Fruit fly (Drosophila melanogaster): ENCODE data around the gene CG32459.
A peak's percentile ranks its signal among the peaks of the same experiment; 100 is the strongest.

Gene CG32459

DNA sequence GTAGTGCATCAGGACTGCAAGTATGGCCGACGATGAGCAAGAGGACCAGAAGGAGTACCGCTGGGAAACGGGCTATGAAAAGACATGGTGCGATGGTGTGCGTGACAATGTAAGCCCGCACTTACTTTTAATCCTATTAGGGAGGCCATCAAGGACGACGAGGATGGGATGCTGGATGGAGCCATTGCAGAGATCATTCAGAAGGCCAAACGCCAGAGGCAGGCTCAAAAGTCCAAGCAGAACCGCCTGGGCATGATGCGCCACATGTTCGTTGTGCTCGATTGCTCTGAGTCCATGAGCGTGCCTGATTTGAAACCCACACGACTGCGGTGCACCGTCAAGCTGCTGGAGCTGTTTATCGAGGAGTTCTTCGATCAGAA is 23.5 kb upstream of the CG32459 start:
- no peak for TF ChIP-seq pan (optimal IDR thresholded peaks at IDR 0.05)
- TF ChIP-seq EcR (GFP tag; optimal IDR thresholded peaks at IDR 0.05), result no peak
- no peak for TF ChIP-seq CG8478 (optimal IDR thresholded peaks at IDR 0.05)
- TF ChIP-seq psq (optimal IDR thresholded peaks at IDR 0.05), result no peak
- no peak for TF ChIP-seq usp (GFP tag; optimal IDR thresholded peaks at IDR 0.05)
- TF ChIP-seq Dll (optimal IDR thresholded peaks at IDR 0.05), result no peak

DNA sequence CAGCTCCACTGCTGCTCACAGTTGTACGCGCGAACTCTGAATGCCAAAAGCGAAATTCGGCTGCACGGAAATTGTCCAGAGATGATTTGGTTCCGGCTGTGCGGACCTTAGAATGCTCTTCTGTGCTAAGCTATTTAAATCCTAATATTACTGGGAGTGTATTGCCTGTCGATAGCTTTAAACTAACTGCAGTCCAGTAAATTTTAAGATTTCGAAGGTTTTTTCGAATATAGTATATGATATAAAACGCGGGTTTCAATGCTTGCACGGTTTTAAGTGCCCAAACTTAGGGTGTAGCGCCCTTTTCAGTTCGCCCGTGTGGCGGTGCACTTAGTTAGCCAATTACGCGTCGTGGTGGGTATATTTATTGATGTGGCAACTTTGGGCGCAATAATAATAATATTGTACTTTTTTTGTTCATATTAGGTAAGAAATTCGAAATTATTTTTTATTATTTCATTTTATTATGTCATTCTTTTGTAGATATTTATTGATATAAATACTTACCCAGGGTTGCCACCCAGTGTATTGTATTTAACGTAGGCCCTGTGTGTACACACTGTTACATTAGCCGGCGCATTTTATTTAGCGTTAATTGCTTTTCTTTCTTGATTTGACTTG is 23.0 kb upstream of the CG32459 start, which contains the start of the genes Chro and Ssl1:
TSS of gene Chro (minus strand) at position 262 of the 621 bp plus-strand sequence.
TSS of gene Ssl1 (plus strand) at position 367 of the 621 bp plus-strand sequence.
- TF ChIP-seq EcR (GFP tag; optimal IDR thresholded peaks at IDR 0.05) (peak in 1 of 2 experiments; percentile 69), pan (optimal IDR thresholded peaks at IDR 0.05) (no peak)

DNA sequence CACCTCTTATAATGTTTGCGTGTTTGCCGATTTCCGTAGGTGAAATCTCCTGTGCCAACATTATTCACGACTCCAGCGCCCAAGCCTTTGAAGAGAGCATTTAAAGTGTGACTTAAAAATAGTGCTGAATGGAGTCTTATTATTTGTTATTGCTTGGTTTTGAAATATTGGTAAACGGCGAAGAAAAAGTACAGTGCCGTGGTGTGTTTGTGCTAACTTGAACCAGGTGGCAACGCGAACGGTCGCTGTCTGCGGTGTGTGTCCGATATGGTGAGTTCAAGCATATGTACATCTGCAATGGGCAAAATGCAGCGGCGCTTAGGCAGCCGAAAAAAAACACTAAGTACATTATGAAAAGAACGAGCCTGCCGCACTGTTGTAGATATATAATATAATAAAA is 22.1 kb upstream of the CG32459 start:
- TF ChIP-seq psq (optimal IDR thresholded peaks at IDR 0.05), result no peak
- no peak for TF ChIP-seq Dll (optimal IDR thresholded peaks at IDR 0.05)
- no peak for TF ChIP-seq EcR (GFP tag; optimal IDR thresholded peaks at IDR 0.05)
- no peak for TF ChIP-seq pan (optimal IDR thresholded peaks at IDR 0.05)

DNA sequence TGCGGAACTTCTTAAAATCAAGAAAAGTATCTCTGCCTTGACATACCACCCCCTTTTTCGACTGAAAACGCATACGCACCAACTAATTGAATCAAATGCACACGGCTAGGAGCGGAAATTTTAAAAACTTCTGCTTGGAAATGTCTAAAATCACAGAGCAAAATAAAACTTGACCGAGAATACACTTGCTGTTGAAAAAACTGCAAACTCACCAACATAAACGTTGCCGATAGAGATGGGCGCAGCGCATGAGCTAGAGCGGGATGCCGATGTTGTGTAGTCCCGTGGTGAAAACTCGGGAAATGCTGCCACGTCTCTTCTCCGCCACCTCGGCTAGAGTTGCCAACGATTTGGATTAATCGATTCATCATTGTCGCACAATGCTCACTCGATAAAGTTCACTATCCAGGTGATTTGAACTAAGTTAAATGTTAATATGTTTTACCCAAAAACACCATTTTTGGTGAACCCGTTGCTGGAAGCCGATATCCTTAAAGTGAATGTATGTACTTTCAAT is 16.0 kb upstream of the CG32459 start, which contains the start of the genes CG11109 and Arf1:
TSS of gene CG11109 (plus strand) at position 356 of the 517 bp plus-strand sequence.
TSS of gene Arf1 (minus strand) at position 387 of the 517 bp plus-strand sequence.
- TF ChIP-seq EcR (GFP tag; optimal IDR thresholded peaks at IDR 0.05) (no peak), psq (optimal IDR thresholded peaks at IDR 0.05) (no peak), pan (optimal IDR thresholded peaks at IDR 0.05) (no peak), CG8478 (optimal IDR thresholded peaks at IDR 0.05) (no peak), Dll (optimal IDR thresholded peaks at IDR 0.05) (no peak), usp (GFP tag; optimal IDR thresholded peaks at IDR 0.05) (no peak)

DNA sequence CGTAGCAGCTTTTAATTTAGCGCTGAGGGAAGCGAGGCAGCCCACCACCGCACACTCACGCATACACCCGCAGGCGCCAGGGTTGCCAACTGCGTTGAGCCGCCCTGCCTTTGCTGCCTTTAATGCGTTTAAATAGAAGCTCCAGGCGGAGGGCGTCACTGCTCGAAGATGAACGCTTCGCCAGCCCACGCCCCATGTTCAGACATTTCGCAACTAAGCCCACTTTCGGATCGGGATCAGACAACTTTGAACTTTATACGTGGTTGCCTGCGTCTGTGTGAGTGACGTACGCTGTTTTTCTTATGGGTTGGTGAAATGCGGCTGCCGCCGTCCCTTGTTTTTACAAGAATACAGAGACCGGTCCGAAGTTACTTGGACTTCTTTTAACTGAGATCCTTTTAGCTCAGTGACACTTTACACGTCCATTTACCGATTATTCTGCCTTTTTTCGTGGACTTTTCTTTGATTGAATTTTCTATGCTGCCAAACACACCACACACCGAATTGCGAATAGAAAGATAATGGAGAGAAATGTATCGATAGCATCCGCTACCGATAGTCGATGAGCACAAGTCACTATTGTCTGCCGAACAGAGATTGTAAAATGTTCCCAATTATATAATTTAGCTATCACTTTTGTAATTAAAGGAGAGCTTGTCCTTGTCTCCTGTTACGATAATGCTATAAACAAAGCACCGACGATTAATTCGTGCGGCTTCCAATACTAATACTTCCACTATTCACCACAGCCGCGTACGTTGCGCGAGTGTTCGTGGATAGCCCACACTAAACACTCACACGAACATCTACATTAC is 15.4 kb upstream of the CG32459 start:
- no peak for TF ChIP-seq usp (GFP tag; optimal IDR thresholded peaks at IDR 0.05)
- TF ChIP-seq pan (optimal IDR thresholded peaks at IDR 0.05), result peak; percentile 54

DNA sequence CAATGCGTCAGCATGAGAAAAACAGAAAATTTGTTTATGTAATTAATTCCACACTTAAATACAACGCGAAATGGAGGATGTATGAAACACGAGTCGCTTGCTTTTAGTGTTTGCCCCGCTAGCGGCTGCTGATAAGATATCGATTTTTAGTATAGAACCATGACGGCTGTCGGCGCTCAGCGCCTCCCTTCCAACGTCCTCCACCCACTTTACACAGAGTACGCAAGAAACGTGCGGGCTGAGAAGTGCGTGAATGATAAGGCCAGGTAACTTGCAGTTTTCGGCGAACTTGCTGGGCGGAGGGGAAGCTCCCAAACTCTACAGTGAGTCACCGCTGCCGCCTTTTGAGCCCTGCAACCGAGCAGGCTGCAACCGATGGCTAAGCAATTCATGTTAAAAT is 14.5 kb upstream of the CG32459 start:
- TF ChIP-seq EcR (GFP tag; optimal IDR thresholded peaks at IDR 0.05) (no peak), Dll (optimal IDR thresholded peaks at IDR 0.05) (no peak), psq (optimal IDR thresholded peaks at IDR 0.05) (no peak), pan (optimal IDR thresholded peaks at IDR 0.05) (no peak)

DNA sequence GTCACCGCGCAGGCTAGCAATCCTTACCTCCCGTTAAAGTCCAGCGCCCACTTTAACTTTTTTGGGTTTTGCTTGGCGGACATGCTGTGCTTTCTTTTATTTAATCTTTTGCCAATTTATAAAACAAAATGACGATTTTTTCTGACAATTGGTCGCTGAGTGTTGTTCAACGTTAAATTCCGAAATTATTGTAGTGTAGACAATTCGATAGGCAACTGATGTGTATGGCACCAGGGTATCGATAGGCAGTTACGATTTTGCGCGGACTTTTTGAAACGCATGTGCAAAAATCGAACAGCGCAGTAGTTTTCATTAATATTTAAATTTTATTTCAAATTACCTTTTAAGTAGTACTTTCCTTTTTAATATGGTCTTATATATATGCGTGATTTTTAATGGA is 12.2 kb upstream of the CG32459 start, which contains the start of gene EMC4:
TSS of gene EMC4 (minus strand) at position 174 of the 400 bp plus-strand sequence.
- TF ChIP-seq Dll (optimal IDR thresholded peaks at IDR 0.05) (no peak), psq (optimal IDR thresholded peaks at IDR 0.05) (no peak), CG8478 (optimal IDR thresholded peaks at IDR 0.05) (no peak), usp (GFP tag; optimal IDR thresholded peaks at IDR 0.05) (no peak)

DNA sequence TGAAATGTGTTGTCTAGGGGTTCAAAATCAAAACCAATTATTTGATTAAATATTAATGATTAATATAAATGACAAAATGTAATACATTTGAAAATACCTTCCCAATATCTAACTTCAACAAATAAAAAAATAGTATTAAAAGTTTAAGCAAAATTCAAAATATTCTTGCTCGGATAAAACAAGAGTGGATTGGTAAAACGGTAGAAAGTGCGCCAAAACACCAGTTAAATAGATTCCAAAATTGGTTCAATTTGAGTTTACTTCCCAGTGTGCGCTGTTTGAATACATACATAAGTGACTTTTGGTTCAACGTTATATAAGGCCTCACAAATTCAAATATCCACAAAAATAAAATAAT is 9.2 kb upstream of the CG32459 start:
- TF ChIP-seq usp (GFP tag; optimal IDR thresholded peaks at IDR 0.05) (no peak), CG8478 (optimal IDR thresholded peaks at IDR 0.05) (no peak), psq (optimal IDR thresholded peaks at IDR 0.05) (no peak), EcR (GFP tag; optimal IDR thresholded peaks at IDR 0.05) (no peak), pan (optimal IDR thresholded peaks at IDR 0.05) (no peak), Dll (optimal IDR thresholded peaks at IDR 0.05) (no peak)

DNA sequence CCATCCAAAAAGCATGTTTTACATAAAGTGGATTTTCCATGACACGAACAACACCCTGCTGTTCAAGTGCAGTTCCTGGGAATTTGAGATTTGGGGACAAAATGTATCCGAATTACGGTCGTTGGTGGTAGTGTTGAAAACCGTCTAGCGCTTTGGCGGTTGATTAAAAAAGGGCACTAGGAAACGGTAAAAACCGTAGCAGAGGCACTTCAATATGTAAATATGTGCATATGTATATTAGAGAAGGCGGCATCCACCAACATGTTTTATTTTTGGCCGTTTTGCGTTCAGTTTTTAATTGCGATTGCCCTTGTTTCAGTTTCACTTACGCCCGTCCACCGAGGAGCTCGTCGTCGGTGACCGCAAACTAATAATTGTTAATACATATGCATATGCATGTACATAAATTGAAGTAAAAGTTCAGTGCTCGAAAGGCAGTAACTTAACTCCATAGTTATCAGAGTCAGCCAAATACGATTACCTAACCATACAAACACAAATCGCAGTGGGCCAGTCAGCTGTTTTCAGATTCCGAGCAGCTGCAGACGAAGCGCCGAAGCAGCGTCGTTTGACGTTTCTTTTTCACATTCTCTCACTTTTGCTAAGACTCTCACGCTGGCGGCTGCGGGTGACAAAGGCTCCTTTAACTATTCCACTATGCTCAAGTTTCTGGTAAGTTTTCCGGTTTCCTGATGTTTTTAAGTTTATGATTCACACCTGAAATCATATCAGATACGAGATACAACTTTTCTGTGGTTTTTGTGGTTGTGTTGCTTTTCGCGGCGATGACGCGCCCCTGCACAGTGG is 8.6 kb upstream of the CG32459 start, which contains the start of gene CG33170:
TSS of gene CG33170 (plus strand) at position 347 of the 807 bp plus-strand sequence.
- TF ChIP-seq CG8478 (optimal IDR thresholded peaks at IDR 0.05) (no peak), usp (GFP tag; optimal IDR thresholded peaks at IDR 0.05) (no peak), Dll (optimal IDR thresholded peaks at IDR 0.05) (no peak), pan (optimal IDR thresholded peaks at IDR 0.05) (no peak), EcR (GFP tag; optimal IDR thresholded peaks at IDR 0.05) (no peak), psq (optimal IDR thresholded peaks at IDR 0.05) (no peak)

DNA sequence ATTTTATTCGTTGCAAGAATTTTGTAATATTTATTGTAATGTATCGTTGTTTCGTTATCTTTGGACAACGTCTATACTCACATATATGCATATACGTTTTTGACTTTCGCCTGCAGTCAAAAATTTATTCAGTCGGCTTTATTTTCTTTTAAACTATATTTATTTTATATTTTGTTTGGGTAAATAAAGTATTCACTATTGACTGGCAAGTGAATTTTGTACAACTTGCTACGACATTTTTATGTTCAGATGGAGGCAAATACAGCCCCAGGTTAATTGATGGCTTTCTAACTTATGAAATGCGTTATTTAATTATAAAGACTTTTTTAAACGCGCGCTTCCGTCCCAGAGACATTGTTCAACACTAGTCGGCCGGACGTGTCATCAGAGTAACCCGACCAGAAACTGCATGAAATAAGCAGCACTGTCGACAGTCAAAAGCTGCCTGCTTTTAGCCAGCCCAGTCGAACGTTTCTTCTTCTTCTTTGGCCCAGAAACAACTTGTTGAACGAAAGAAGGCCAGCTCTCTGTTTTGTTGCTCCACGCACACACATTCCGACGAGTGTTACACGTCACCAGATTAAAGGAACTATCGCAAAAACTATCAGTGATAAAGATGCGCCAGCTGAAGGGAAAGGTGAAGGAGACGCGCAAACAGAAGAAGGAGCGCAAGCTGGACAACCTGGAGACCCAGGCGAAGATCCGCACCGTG is 7.7 kb upstream of the CG32459 start, which contains the start of gene CG33169:
TSS of gene CG33169 (plus strand) at position 498 of the 712 bp plus-strand sequence.
- TF ChIP-seq Dll (optimal IDR thresholded peaks at IDR 0.05), result no peak
- TF ChIP-seq CG8478 (optimal IDR thresholded peaks at IDR 0.05), result no peak
- no peak for TF ChIP-seq psq (optimal IDR thresholded peaks at IDR 0.05)
- TF ChIP-seq usp (GFP tag; optimal IDR thresholded peaks at IDR 0.05), result no peak
- no peak for TF ChIP-seq EcR (GFP tag; optimal IDR thresholded peaks at IDR 0.05)
- TF ChIP-seq pan (optimal IDR thresholded peaks at IDR 0.05), result no peak

DNA sequence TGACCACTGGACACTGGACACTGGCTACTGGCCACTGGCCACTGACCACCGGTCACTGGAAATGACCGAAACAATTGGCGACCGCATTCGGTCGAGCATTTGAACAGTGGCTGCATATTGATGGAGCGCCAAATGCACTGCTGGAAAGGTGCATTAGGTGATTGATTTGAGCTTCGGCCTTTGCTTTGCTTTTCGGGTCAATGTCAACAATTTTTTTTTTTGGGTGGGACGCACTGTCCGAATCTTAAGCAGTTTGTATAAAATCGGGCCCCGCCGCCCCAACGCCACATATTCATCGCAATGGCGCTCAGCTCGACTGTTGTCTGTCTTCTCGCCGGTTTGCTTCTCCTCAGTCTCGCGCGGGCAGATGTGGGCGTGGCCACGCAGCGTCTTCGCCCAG is 4.6 kb upstream of the CG32459 start, which contains the start of gene CG13239:
TSS of gene CG13239 (plus strand) at position 301 of the 400 bp plus-strand sequence.
- TF ChIP-seq CG8478 (optimal IDR thresholded peaks at IDR 0.05) (no peak), psq (optimal IDR thresholded peaks at IDR 0.05) (no peak), EcR (GFP tag; optimal IDR thresholded peaks at IDR 0.05) (no peak), pan (optimal IDR thresholded peaks at IDR 0.05) (no peak), Dll (optimal IDR thresholded peaks at IDR 0.05) (no peak), usp (GFP tag; optimal IDR thresholded peaks at IDR 0.05) (no peak)
